Worm (Caenorhabditis elegans) whole organism, L1 larva: ENCODE results near the gene jtr-1.

Experiments
- C04F5.9 ChIP-seq: sonication (generic microtip); optimal IDR thresholded peaks from 2 replicates; lab custom pipeline; 2016; ENCODE audit warnings: missing genetic modification characterization, missing compliant biosample characterization
- C16A3.4 ChIP-seq: fragments of 150-350 bp; optimal IDR thresholded peaks from 2 replicates; lab custom pipeline; 2014; ENCODE audit warnings: missing biosample characterization, missing genetic modification characterization
- C34B4.2 ChIP-seq: sonication (generic microtip); optimal IDR thresholded peaks from 2 replicates; lab custom pipeline; 2017; ENCODE audit warnings: mild to moderate bottlenecking, missing genetic modification characterization, missing compliant biosample characterization
- F16B12.6 ChIP-seq: fragments of 150-350 bp; optimal IDR thresholded peaks from 2 replicates; lab custom pipeline; 2014; ENCODE audit warnings: missing biosample characterization, missing genetic modification characterization
- Y116A8C.19 ChIP-seq: sonication (generic microtip); optimal IDR thresholded peaks from 2 replicates; lab custom pipeline; 2016; ENCODE audit warnings: missing compliant biosample characterization, missing genetic modification characterization, borderline replicate concordance
- blmp-1 ChIP-seq: fragments of 150-350 bp; optimal IDR thresholded peaks from 2 replicates; lab custom pipeline; 2014; ENCODE audit warnings: missing biosample characterization, missing genetic modification characterization
- ceh-63 ChIP-seq: fragments of 200-800 bp; sonication (Bioruptor generic); optimal IDR thresholded peaks from 2 replicates; lab custom pipeline; 2018; ENCODE audit warnings: mild to moderate bottlenecking, missing genetic modification characterization, missing compliant biosample characterization
- ces-1 ChIP-seq: fragments of 150-350 bp; optimal IDR thresholded peaks from 2 replicates; lab custom pipeline; 2014; ENCODE audit warnings: missing biosample characterization, missing genetic modification reagents, missing genetic modification characterization
- dpl-1 ChIP-seq, 3 experiments: fragments of 150-350 bp in 2 of 3; sonication (generic microtip) in 1 of 3; optimal IDR thresholded peaks; 2 replicates each; lab custom pipeline; 2014 to 2017; ENCODE audit warnings: missing biosample characterization in 3 of 3, missing genetic modification characterization in 3 of 3, missing genetic modification reagents in 3 of 3
- dsc-1 ChIP-seq: sonication (generic microtip); optimal IDR thresholded peaks from 2 replicates; lab custom pipeline; 2016; ENCODE audit warnings: mild to moderate bottlenecking, missing genetic modification characterization, missing compliant biosample characterization
- efl-3 ChIP-seq: fragments of 200-800 bp; sonication (Bioruptor generic); optimal IDR thresholded peaks from 2 replicates; lab custom pipeline; 2018; ENCODE audit warnings: mild to moderate bottlenecking, missing genetic modification characterization, missing compliant biosample characterization
- egl-13 ChIP-seq: sonication (generic microtip); optimal IDR thresholded peaks from 2 replicates; lab custom pipeline; 2016; ENCODE audit warnings: missing genotype, missing genetic modification reagents, missing genetic modification characterization, missing compliant biosample characterization
- egl-27 ChIP-seq, 2 experiments: fragments of 150-350 bp in 1 of 2; sonication (generic microtip); optimal IDR thresholded peaks; 3 replicates each; lab custom pipeline; 2017 to 2018; ENCODE audit warnings: missing biosample characterization in 2 of 2, missing genetic modification characterization in 2 of 2, missing genetic modification reagents in 2 of 2
- elt-2 ChIP-seq: sonication (generic microtip); optimal IDR thresholded peaks from 2 replicates; lab custom pipeline; 2016; ENCODE audit warnings: missing genetic modification characterization, mild to moderate bottlenecking, inconsistent platforms, missing compliant biosample characterization, missing genetic modification reagents
- elt-3 ChIP-seq, 6 experiments: fragments of 150-350 bp in 1 of 6; sonication (generic microtip); optimal IDR thresholded peaks; 2 replicates each; lab custom pipeline; 2017 to 2018; ENCODE audit warnings: missing biosample characterization in 6 of 6, missing genetic modification characterization in 6 of 6, inconsistent platforms in 1 of 6
- ets-5 ChIP-seq: fragments of 200-800 bp; sonication (Bioruptor generic); IDR thresholded peaks from 2 replicates; pipeline ENCODE4 v1.3.6; 2022; ENCODE audit warnings: missing genetic modification characterization, missing compliant biosample characterization
- fkh-10 ChIP-seq: sonication (generic microtip); optimal IDR thresholded peaks from 2 replicates; lab custom pipeline; 2017; ENCODE audit warnings: missing biosample characterization, missing genetic modification reagents, missing genetic modification characterization
- fos-1 ChIP-seq: fragments of 150-350 bp; optimal IDR thresholded peaks from 2 replicates; lab custom pipeline; 2014; ENCODE audit warnings: missing biosample characterization, missing genetic modification characterization
- grh-1 ChIP-seq: fragments of 200-800 bp; sonication (Bioruptor generic); IDR thresholded peaks from 2 replicates; pipeline ENCODE4 v1.3.6; 2022; ENCODE audit warnings: missing genetic modification reagents, missing genetic modification characterization, missing compliant biosample characterization
- hlh-17 ChIP-seq: fragments of 200-800 bp; sonication (Bioruptor generic); optimal IDR thresholded peaks from 2 replicates; lab custom pipeline; 2018; ENCODE audit warnings: missing genetic modification characterization, mild to moderate bottlenecking, missing compliant biosample characterization, moderate library complexity, borderline replicate concordance
- hlh-4 ChIP-seq: sonication (generic microtip); optimal IDR thresholded peaks from 2 replicates; lab custom pipeline; 2016; ENCODE audit warnings: mild to moderate bottlenecking, missing genetic modification characterization, missing compliant biosample characterization
- hpl-2 ChIP-seq: fragments of 150-350 bp; optimal IDR thresholded peaks from 2 replicates; lab custom pipeline; 2014; ENCODE audit warnings: missing biosample characterization, missing genetic modification reagents, missing genetic modification characterization
- isw-1 ChIP-seq: fragments of 200-800 bp; sonication (Bioruptor generic); IDR thresholded peaks from 2 replicates; pipeline ENCODE4 v1.3.6; 2022; ENCODE audit warnings: missing genetic modification characterization, missing compliant biosample characterization
- jun-1 ChIP-seq: fragments of 150-350 bp; optimal IDR thresholded peaks from 2 replicates; lab custom pipeline; 2014; ENCODE audit warnings: missing biosample characterization, missing genetic modification reagents, missing genetic modification characterization
- lir-3 ChIP-seq: sonication (generic microtip); optimal IDR thresholded peaks from 2 replicates; lab custom pipeline; 2016; ENCODE audit warnings: mild to moderate bottlenecking, missing genetic modification characterization, moderate library complexity, missing compliant biosample characterization; ENCODE audit not compliant: poor library complexity
- lsy-2 ChIP-seq, 2 experiments: fragments of 150-350 bp; optimal IDR thresholded peaks; 2 replicates each; lab custom pipeline; 2014; ENCODE audit warnings: missing biosample characterization in 2 of 2, missing genetic modification characterization in 2 of 2
- mdl-1 ChIP-seq, 2 experiments: fragments of 150-350 bp; optimal IDR thresholded peaks; 2 replicates each; lab custom pipeline; 2014 to 2017; ENCODE audit warnings: missing biosample characterization in 2 of 2, missing genetic modification characterization in 2 of 2, inconsistent platforms in 1 of 2
- mep-1 ChIP-seq: fragments of 150-350 bp; optimal IDR thresholded peaks from 2 replicates; lab custom pipeline; 2014; ENCODE audit warnings: missing biosample characterization, missing genetic modification characterization
- nhr-11 ChIP-seq: fragments of 150-350 bp; optimal IDR thresholded peaks from 2 replicates; lab custom pipeline; 2014; ENCODE audit warnings: missing biosample characterization, missing genetic modification characterization
- nhr-19 ChIP-seq: fragments of 200-800 bp; sonication (Bioruptor generic); conservative IDR thresholded peaks from 2 replicates; pipeline ENCODE4 v1.3.6; 2022; ENCODE audit warnings: missing genetic modification characterization, missing compliant biosample characterization
- nhr-20 ChIP-seq: sonication (generic microtip); optimal IDR thresholded peaks from 2 replicates; lab custom pipeline; 2016; ENCODE audit warnings: mild to moderate bottlenecking, missing genetic modification characterization, missing compliant biosample characterization
- nhr-47 ChIP-seq: sonication (generic microtip); optimal IDR thresholded peaks from 2 replicates; lab custom pipeline; 2016; ENCODE audit warnings: mild to moderate bottlenecking, missing genetic modification characterization, moderate library complexity, missing compliant biosample characterization
- nhr-71 ChIP-seq: sonication (generic microtip); optimal IDR thresholded peaks from 2 replicates; lab custom pipeline; 2016; ENCODE audit warnings: mild to moderate bottlenecking, missing genetic modification characterization, moderate library complexity, missing compliant biosample characterization
- nhr-76 ChIP-seq: sonication (generic microtip); optimal IDR thresholded peaks from 2 replicates; lab custom pipeline; 2017; ENCODE audit warnings: missing biosample characterization, missing genetic modification characterization
- nhr-85 ChIP-seq: sonication (generic microtip); peaks from one replicate; lab custom pipeline; 2016; ENCODE audit warnings: missing genetic modification characterization, inconsistent platforms, missing compliant biosample characterization
- pag-3 ChIP-seq: sonication (generic microtip); optimal IDR thresholded peaks from 2 replicates; lab custom pipeline; 2017; ENCODE audit warnings: missing genetic modification characterization, mild to moderate bottlenecking, missing compliant biosample characterization, antibody characterized with exemption, borderline replicate concordance; ENCODE audit not compliant: insufficient read depth
- pax-3 ChIP-seq: fragments of 200-800 bp; sonication (Bioruptor generic); optimal IDR thresholded peaks from 2 replicates; lab custom pipeline; 2018; ENCODE audit warnings: mild to moderate bottlenecking, missing genetic modification characterization, moderate library complexity, missing compliant biosample characterization
- pqm-1 ChIP-seq: sonication (generic microtip); optimal IDR thresholded peaks from 3 replicates; lab custom pipeline; 2017; ENCODE audit warnings: missing biosample characterization, missing genetic modification characterization
- rnt-1 ChIP-seq: sonication (generic microtip); optimal IDR thresholded peaks from 2 replicates; lab custom pipeline; 2016; ENCODE audit warnings: mild to moderate bottlenecking, missing genetic modification characterization, moderate library complexity, missing compliant biosample characterization
- skn-1 ChIP-seq: fragments of 150-350 bp; optimal IDR thresholded peaks from 2 replicates; lab custom pipeline; 2014; ENCODE audit warnings: missing biosample characterization, missing genetic modification characterization
- snpc-4 ChIP-seq: fragments of 150-350 bp; optimal IDR thresholded peaks from 2 replicates; lab custom pipeline; 2014; ENCODE audit warnings: missing biosample characterization, missing genetic modification characterization
- snu-23 ChIP-seq: sonication (generic microtip); optimal IDR thresholded peaks from 2 replicates; lab custom pipeline; 2016; ENCODE audit warnings: missing genetic modification characterization, missing compliant biosample characterization
- sptf-1 ChIP-seq: fragments of 150-350 bp; optimal IDR thresholded peaks from 2 replicates; lab custom pipeline; 2014; ENCODE audit warnings: missing biosample characterization, missing genetic modification characterization
- swsn-7 ChIP-seq: sonication (generic microtip); optimal IDR thresholded peaks from 2 replicates; lab custom pipeline; 2016; ENCODE audit warnings: missing genetic modification characterization, missing compliant biosample characterization
- unc-130 ChIP-seq: fragments of 150-350 bp; optimal IDR thresholded peaks from 2 replicates; lab custom pipeline; 2017; ENCODE audit warnings: missing biosample characterization, missing genetic modification characterization, inconsistent platforms
- unc-30 ChIP-seq: sonication (generic microtip); optimal IDR thresholded peaks from 2 replicates; lab custom pipeline; 2017; ENCODE audit warnings: missing biosample characterization, missing genetic modification characterization
- unc-62 ChIP-seq: fragments of 150-350 bp; optimal IDR thresholded peaks from 2 replicates; lab custom pipeline; 2014; ENCODE audit warnings: missing biosample characterization, missing genetic modification reagents, missing genetic modification characterization
- unc-86 ChIP-seq: sonication (generic microtip); optimal IDR thresholded peaks from 2 replicates; lab custom pipeline; 2016; ENCODE audit warnings: missing genetic modification characterization, missing compliant biosample characterization
- unc-98 ChIP-seq: fragments of 200-800 bp; sonication (Bioruptor generic); IDR thresholded peaks from 2 replicates; pipeline ENCODE4 v1.3.6; 2022; ENCODE audit warnings: missing genetic modification characterization, missing compliant biosample characterization
- vab-15 ChIP-seq: sonication (generic microtip); optimal IDR thresholded peaks from 2 replicates; lab custom pipeline; 2017; ENCODE audit warnings: missing genotype, mild to moderate bottlenecking, missing genetic modification characterization, missing compliant biosample characterization
- zag-1 ChIP-seq: fragments of 150-350 bp; optimal IDR thresholded peaks from 2 replicates; lab custom pipeline; 2014; ENCODE audit warnings: missing biosample characterization, missing genetic modification characterization

The jtr-1 gene

DNA sequence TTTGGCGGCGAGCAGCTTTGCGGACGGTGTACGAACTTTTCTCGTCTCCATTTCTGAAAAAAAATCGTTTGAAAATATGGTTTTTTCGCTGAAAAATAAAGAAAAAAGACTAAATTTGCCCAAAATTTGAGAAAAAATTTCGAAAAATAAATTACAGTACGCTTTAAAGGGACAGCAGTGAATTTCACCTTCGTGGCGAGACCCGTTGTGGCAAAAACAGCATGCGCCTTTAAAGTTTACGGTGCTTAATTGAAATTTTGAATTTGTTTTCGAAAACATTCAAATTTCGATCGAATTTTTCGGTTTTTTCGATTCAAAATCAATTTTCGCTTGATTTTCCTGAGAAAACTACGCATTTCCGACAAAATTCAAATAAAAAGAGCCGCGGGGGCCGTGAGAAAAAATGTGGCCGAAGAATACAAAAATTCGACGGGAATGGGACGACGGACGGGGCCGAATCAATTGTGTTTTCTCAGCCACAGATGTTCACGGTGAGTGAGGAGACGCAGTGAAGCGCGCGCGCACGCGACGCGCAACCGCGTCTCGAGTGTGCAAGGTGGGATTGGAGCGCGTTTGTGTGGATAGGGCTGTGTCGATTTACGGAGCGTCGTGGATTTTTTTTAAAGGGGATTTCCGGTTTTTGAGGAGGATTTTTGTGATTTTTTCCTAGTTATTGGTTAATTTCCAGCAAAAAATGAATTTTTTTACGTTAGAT, 777 bp upstream of the jtr-1 start, which contains the start of gene Y77E11A.7:
Gene Y77E11A.7 (minus strand): TSS at position 55 of the 715 bp plus-strand sequence.
- TF ChIP-seq vab-15 (tag; lab: Kevin White, UChicago) (peak; percentile 41), snu-23 (GFP tag; lab: Kevin White, UChicago) (peak; percentile 94), nhr-71 (tag; lab: Kevin White, UChicago) (peak; percentile 94), unc-98 (GFP tag; lab: Robert Waterston, UW) (peak; percentile 55; the same call in 1 of the 2 replicates), pag-3 (tag; lab: Kevin White, UChicago) (no peak), unc-86 (tag; lab: Kevin White, UChicago) (peak; percentile 86), unc-62 (GFP tag; lab: Kevin White, UChicago) (no peak), blmp-1 (tag; lab: Kevin White, UChicago) (peak; percentile 31), egl-27 (tag; optimal IDR thresholded peaks at IDR 0.05; lab: Kevin White, UChicago) (peak; percentile 57 to 68), F16B12.6 (tag; lab: Kevin White, UChicago) (peak; percentile 56), rnt-1 (tag; lab: Kevin White, UChicago) (peak; percentile 91), pqm-1 (tag; lab: Kevin White, UChicago) (no peak), egl-13 (tag; lab: Kevin White, UChicago) (no peak), hpl-2 (GFP tag; lab: Kevin White, UChicago) (peak; percentile 1), ceh-63 (no peak), isw-1 (peak; percentile 93), snpc-4 (tag; lab: Kevin White, UChicago) (peak; percentile 83), nhr-76 (tag; lab: Kevin White, UChicago) (no peak), jun-1 (peak; percentile 73), mep-1 (peak; percentile 75), Y116A8C.19 (tag; lab: Kevin White, UChicago) (no peak), hlh-4 (tag; lab: Kevin White, UChicago) (no peak), fos-1 (peak; percentile 70), sptf-1 (tag; lab: Kevin White, UChicago) (no peak), elt-3 (tag; optimal IDR thresholded peaks at IDR 0.05; lab: Kevin White, UChicago) (peak in 5 of 6 experiments; percentile 46 to 84 (median 71)), nhr-20 (tag; lab: Kevin White, UChicago) (peak; percentile 86), nhr-19 (GFP tag; lab: Robert Waterston, UW) (peak; percentile 75), pax-3 (peak; percentile 75), mdl-1 (tag; optimal IDR thresholded peaks at IDR 0.05; lab: Kevin White, UChicago) (peak in 1 of 2 experiments; percentile 87), nhr-11 (peak; percentile 38), grh-1 (GFP tag; lab: Robert Waterston, UW) (peak; percentile 30; the same call in 1 of the 2 replicates), ets-5 (no peak), unc-30 (tag; lab: Kevin White, UChicago) (no peak), C16A3.4 (tag; lab: Kevin White, UChicago) (peak; percentile 95), nhr-85 (peak; percentile 69), lir-3 (no peak), lsy-2 (tag; optimal IDR thresholded peaks at IDR 0.05; lab: Kevin White, UChicago) (peak; percentile 88 to 95), elt-2 (tag; lab: Kevin White, UChicago) (peak; percentile 12), ces-1 (GFP tag; lab: Kevin White, UChicago) (no peak), skn-1 (tag; lab: Kevin White, UChicago) (peak; percentile 96), efl-3 (GFP tag; lab: Kevin White, UChicago) (no peak), dpl-1 (GFP tag; optimal IDR thresholded peaks at IDR 0.05; lab: Kevin White, UChicago) (peak; percentile 79 to 88 (median 83)), C04F5.9 (peak; percentile 61), fkh-10 (peak; percentile 92), hlh-17 (GFP tag; lab: Kevin White, UChicago) (no peak), unc-130 (tag; lab: Kevin White, UChicago) (peak; percentile 88), nhr-47 (peak; percentile 91), zag-1 (peak; percentile 31), swsn-7 (tag; lab: Kevin White, UChicago) (peak; percentile 79), dsc-1 (peak; percentile 68), C34B4.2 (tag; lab: Kevin White, UChicago) (no peak)
